Worm (Caenorhabditis elegans): ENCODE measurements around the gene unc-53.

Gene unc-53

DNA sequence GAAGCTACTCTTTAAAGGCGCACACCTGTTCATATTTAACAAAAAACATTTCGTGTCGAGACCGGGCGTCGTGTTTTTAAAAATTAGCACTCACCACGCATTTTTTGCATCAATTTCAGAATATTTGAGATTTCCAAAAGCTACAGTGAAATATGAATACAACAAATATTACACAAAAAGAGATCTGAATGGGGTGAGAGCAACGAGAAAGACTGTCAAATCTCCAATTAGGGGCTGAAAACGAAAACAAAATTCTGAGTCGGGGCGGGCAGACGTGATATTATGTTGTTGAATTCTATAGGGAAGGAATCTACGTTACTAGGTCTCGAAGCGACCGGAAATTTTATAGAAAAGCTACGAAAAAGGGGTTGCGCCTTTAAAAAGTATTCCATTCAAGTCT, 14.4 kb upstream of the unc-53 start, which contains the start of gene C09H10.5:
Gene C09H10.5 (minus strand): TSS at position 101 of the 400 bp plus-strand sequence.
- TF ChIP-seq nhr-237 (tag; optimal IDR thresholded peaks at IDR 0.05) = no peak
- peak in 1 of 2 experiments; percentile 17 for TF ChIP-seq unc-62 (GFP tag; optimal IDR thresholded peaks at IDR 0.05 in 1 of 2)
- no peak for TF ChIP-seq unc-62 (tag; optimal IDR thresholded peaks at IDR 0.05)

DNA sequence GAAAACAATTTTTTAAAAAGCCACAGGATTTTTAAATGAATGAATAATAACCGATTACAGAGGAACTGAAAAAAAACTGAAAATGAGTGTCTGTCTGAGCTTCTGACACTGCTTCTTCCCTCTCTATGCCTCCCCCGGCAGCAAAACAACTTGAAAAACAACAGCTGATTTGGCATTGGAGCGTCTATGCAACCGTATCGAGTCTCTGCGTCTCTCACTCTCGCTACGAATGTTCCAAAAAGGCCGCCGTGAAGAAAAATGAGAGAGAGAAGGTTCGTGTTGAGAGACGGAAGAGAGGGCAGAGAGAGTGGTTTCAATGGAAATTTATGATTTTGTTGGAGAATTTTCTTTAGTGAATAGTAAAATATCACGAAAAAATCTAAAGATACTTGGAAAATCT, 13.8 kb upstream of the unc-53 start:
- TF ChIP-seq mxl-3 (GFP tag; optimal IDR thresholded peaks at IDR 0.05) (peak; percentile 52), ceh-62 (tag; optimal IDR thresholded peaks at IDR 0.05) (no peak), tra-1 (GFP tag; IDR thresholded peaks at IDR 0.05) (no peak), T20F7.1 (GFP tag; optimal IDR thresholded peaks at IDR 0.05) (no peak), Y48G9A.11 (GFP tag; IDR thresholded peaks at IDR 0.05) (no peak), Y5F2A.4 (GFP tag; optimal IDR thresholded peaks at IDR 0.05) (no peak), rbr-2 (tag; optimal IDR thresholded peaks at IDR 0.05) (peak; percentile 56), jun-1 (tag; optimal IDR thresholded peaks at IDR 0.05) (no peak), skn-1 (tag; optimal IDR thresholded peaks at IDR 0.05) (no peak), php-3 (GFP tag; IDR thresholded peaks at IDR 0.05) (no peak), nhr-77 (tag; optimal IDR thresholded peaks at IDR 0.05) (peak; percentile 72), tag-97 (GFP tag; IDR thresholded peaks at IDR 0.05) (no peak), sdz-12 (GFP tag; optimal IDR thresholded peaks at IDR 0.05) (no peak), Y105C5A.15 (GFP tag; IDR thresholded peaks at IDR 0.05) (no peak), daf-19 (GFP tag; conservative IDR thresholded peaks at IDR 0.05) (no peak), T26A8.4 (GFP tag; IDR thresholded peaks at IDR 0.05) (no peak), lin-15B (tag; optimal IDR thresholded peaks at IDR 0.05) (no peak), arid-1 (GFP tag; conservative IDR thresholded peaks at IDR 0.05) (no peak), dve-1 (tag; optimal IDR thresholded peaks at IDR 0.05; ENCODE audit: insufficient read depth) (peak; percentile 80), gei-8 (GFP tag; optimal IDR thresholded peaks at IDR 0.05) (no peak), ztf-7 (tag; optimal IDR thresholded peaks at IDR 0.05) (no peak), aly-2 (tag; optimal IDR thresholded peaks at IDR 0.05) (no peak), madf-9 (GFP tag; conservative IDR thresholded peaks at IDR 0.05) (no peak), lin-13 (GFP tag; optimal IDR thresholded peaks at IDR 0.05) (peak; percentile 31), dmd-8 (GFP tag; IDR thresholded peaks at IDR 0.05) (no peak), mep-1 (tag; optimal IDR thresholded peaks at IDR 0.05) (peak; percentile 59), aha-1 (tag) (peak; percentile 83), nhr-48 (tag; optimal IDR thresholded peaks at IDR 0.05) (no peak), R02D3.7 (tag; optimal IDR thresholded peaks at IDR 0.05) (no peak), pha-4 (GFP tag; IDR thresholded peaks at IDR 0.05) (no peak), pha-4 (tag; optimal IDR thresholded peaks at IDR 0.05) (peak; percentile 66), daf-12 (tag; optimal IDR thresholded peaks at IDR 0.05) (no peak), mdl-1 (tag; optimal IDR thresholded peaks at IDR 0.05) (no peak), fos-1 (tag; optimal IDR thresholded peaks at IDR 0.05) (no peak), nhr-42 (GFP tag; IDR thresholded peaks at IDR 0.05) (0 out of 2 replicates have a peak, but pooled peaks have one; percentile 11), nhr-111 (GFP tag; optimal IDR thresholded peaks at IDR 0.05) (no peak), nhr-76 (tag; optimal IDR thresholded peaks at IDR 0.05) (no peak), ceh-20 (GFP tag; IDR thresholded peaks at IDR 0.05) (no peak), unc-62 (GFP tag; optimal IDR thresholded peaks at IDR 0.05 in 1 of 2) (peak in 1 of 2 experiments; percentile 75), unc-62 (tag; optimal IDR thresholded peaks at IDR 0.05) (no peak), lsy-2 (tag; optimal IDR thresholded peaks at IDR 0.05) (peak in 1 of 2 experiments; percentile 85), hlh-30 (tag; optimal IDR thresholded peaks at IDR 0.05; ENCODE audit: insufficient read depth) (peak; percentile 81), ztf-11 (tag; optimal IDR thresholded peaks at IDR 0.05) (no peak), egl-43 (GFP tag; IDR thresholded peaks at IDR 0.05) (no peak), lim-7 (GFP tag; IDR thresholded peaks at IDR 0.05) (no peak), mxl-2 (GFP tag; conservative IDR thresholded peaks at IDR 0.05) (no peak), unc-39 (tag; optimal IDR thresholded peaks at IDR 0.05) (no peak), ceh-32 (tag; optimal IDR thresholded peaks at IDR 0.05; ENCODE audit: poor library complexity) (no peak), dmd-9 (GFP tag; IDR thresholded peaks at IDR 0.05) (no peak)
